Worm (Caenorhabditis elegans) whole organism, young adult: ENCODE measurements around the gene math-1.

Source experiments
- F37B4.10 ChIP-seq: fragments of 200-800 bp; sonication (Bioruptor generic); IDR thresholded peaks from 2 replicates; pipeline ENCODE4 v1.3.6; 2022; ENCODE audit warnings: missing genetic modification characterization, missing compliant biosample characterization
- F57C9.4 ChIP-seq: sonication (generic microtip); optimal IDR thresholded peaks from 2 replicates; lab custom pipeline; 2017; ENCODE audit warnings: mild to moderate bottlenecking, missing genetic modification characterization, missing compliant biosample characterization
- T07F8.4 ChIP-seq: sonication (generic microtip); optimal IDR thresholded peaks from 2 replicates; lab custom pipeline; 2016; ENCODE audit warnings: mild to moderate bottlenecking, missing genetic modification characterization, moderate library complexity, missing compliant biosample characterization
- Y53G8AR.9 ChIP-seq: fragments of 200-800 bp; sonication (Bioruptor generic); conservative IDR thresholded peaks from 2 replicates; pipeline ENCODE4 v1.3.6; 2022; ENCODE audit warnings: missing genetic modification reagents, missing genetic modification characterization, missing compliant biosample characterization
- Y56A3A.18 ChIP-seq: fragments of 200-800 bp; sonication (Bioruptor generic); IDR thresholded peaks from 2 replicates; pipeline ENCODE4 v1.3.6; 2022; ENCODE audit warnings: missing genetic modification reagents, missing genetic modification characterization, missing compliant biosample characterization
- Y79H2A.3 ChIP-seq: fragments of 200-800 bp; sonication (Bioruptor generic); conservative IDR thresholded peaks from 2 replicates; pipeline ENCODE4 v1.3.6; 2022; ENCODE audit warnings: missing genetic modification reagents, missing genetic modification characterization, missing compliant biosample characterization
- akir-1 ChIP-seq: fragments of 200-800 bp; sonication (Bioruptor generic); optimal IDR thresholded peaks from 2 replicates; lab custom pipeline; 2018; ENCODE audit warnings: mild to moderate bottlenecking, missing genetic modification characterization, moderate library complexity, missing compliant biosample characterization
- atf-7 ChIP-seq: sonication (generic microtip); optimal IDR thresholded peaks from 2 replicates; lab custom pipeline; 2017; ENCODE audit warnings: mild to moderate bottlenecking, missing genetic modification characterization, missing compliant biosample characterization
- attf-3 ChIP-seq: fragments of 200-800 bp; sonication (Bioruptor generic); conservative IDR thresholded peaks from 2 replicates; pipeline ENCODE4 v1.3.6; 2022; ENCODE audit warnings: missing genetic modification reagents, missing genetic modification characterization, missing compliant biosample characterization
- cebp-1 ChIP-seq, 2 experiments: fragments of 200-800 bp in 1 of 2; sonication (Bioruptor generic) in 1 of 2; sonication (generic microtip) in 1 of 2; IDR thresholded peaks in 1 of 2; optimal IDR thresholded peaks in 1 of 2; 2 replicates each; pipeline versions ENCODE4 v1.3.6 to Lab custom; 2017 to 2022; ENCODE audit warnings: missing compliant biosample characterization in 2 of 2, missing genetic modification characterization in 2 of 2, mild to moderate bottlenecking in 1 of 2, missing genetic modification reagents in 1 of 2, moderate library complexity in 1 of 2
- cebp-2 ChIP-seq: fragments of 200-800 bp; sonication (Bioruptor generic); IDR thresholded peaks from 2 replicates; pipeline ENCODE4 v1.3.6; 2022; ENCODE audit warnings: missing genetic modification characterization, missing compliant biosample characterization
- ceh-40 ChIP-seq: fragments of 200-800 bp; sonication (Bioruptor generic); IDR thresholded peaks from 2 replicates; pipeline ENCODE4 v1.3.6; 2022; ENCODE audit warnings: missing genetic modification characterization, missing compliant biosample characterization
- ceh-58 ChIP-seq: fragments of 200-800 bp; sonication (Bioruptor generic); IDR thresholded peaks from 2 replicates; pipeline ENCODE4 v1.3.6; 2022; ENCODE audit warnings: missing genetic modification characterization, missing compliant biosample characterization
- ceh-79 ChIP-seq: sonication (generic microtip); optimal IDR thresholded peaks from 2 replicates; lab custom pipeline; 2017; ENCODE audit warnings: mild to moderate bottlenecking, missing genetic modification characterization, missing compliant biosample characterization
- fkh-3 ChIP-seq: sonication (generic microtip); optimal IDR thresholded peaks from 2 replicates; lab custom pipeline; 2016; ENCODE audit warnings: mild to moderate bottlenecking, missing genetic modification characterization, missing compliant biosample characterization
- hmg-1.2 ChIP-seq: fragments of 200-800 bp; sonication (Bioruptor generic); IDR thresholded peaks from 2 replicates; pipeline ENCODE4 v1.3.6; 2022; ENCODE audit warnings: missing genetic modification reagents, missing genetic modification characterization, missing compliant biosample characterization
- hrde-1 ChIP-seq: sonication (generic microtip); optimal IDR thresholded peaks from 2 replicates; lab custom pipeline; 2016; ENCODE audit warnings: missing genetic modification characterization, mild to moderate bottlenecking, missing compliant biosample characterization, moderate library complexity, missing genotype, missing genetic modification reagents, borderline replicate concordance
- lin-40 ChIP-seq: sonication (generic microtip); optimal IDR thresholded peaks from 2 replicates; lab custom pipeline; 2016; ENCODE audit warnings: missing genetic modification characterization, mild to moderate bottlenecking, missing compliant biosample characterization, missing genotype, missing genetic modification reagents
- mcd-1 ChIP-seq: fragments of 200-800 bp; sonication (Bioruptor generic); IDR thresholded peaks from 2 replicates; pipeline ENCODE4 v1.3.6; 2022; ENCODE audit warnings: missing genetic modification reagents, missing genetic modification characterization, missing compliant biosample characterization
- mes-4 ChIP-seq: sonication (generic microtip); optimal IDR thresholded peaks from 2 replicates; lab custom pipeline; 2016; ENCODE audit warnings: missing genotype, missing genetic modification characterization, missing compliant biosample characterization
- nhr-80 ChIP-seq: sonication (generic microtip); optimal IDR thresholded peaks from 2 replicates; lab custom pipeline; 2016; ENCODE audit warnings: missing genetic modification characterization, missing compliant biosample characterization
- nhr-90 ChIP-seq: sonication (generic microtip); optimal IDR thresholded peaks from 2 replicates; lab custom pipeline; 2016; ENCODE audit warnings: missing genotype, mild to moderate bottlenecking, missing genetic modification characterization, missing compliant biosample characterization
- pha-4 ChIP-seq: fragments of 150-350 bp; sonication (generic microtip); optimal IDR thresholded peaks from 2 replicates; lab custom pipeline; 2014; ENCODE audit warnings: missing biosample characterization, missing genetic modification reagents, missing genetic modification characterization
- rcor-1 ChIP-seq: fragments of 200-800 bp; sonication (Bioruptor generic); IDR thresholded peaks from 2 replicates; pipeline ENCODE4 v1.3.6; 2022; ENCODE audit warnings: missing genetic modification reagents, missing genetic modification characterization, missing compliant biosample characterization
- rpc-1 ChIP-seq, 2 experiments: fragments of 150-350 bp in 1 of 2; sonication (generic microtip) in 1 of 2; optimal IDR thresholded peaks; 2 replicates each; lab custom pipeline; 2014 to 2018; ENCODE audit warnings: missing biosample characterization in 1 of 2, missing genetic modification characterization in 1 of 2, missing genetic modification reagents in 1 of 2, missing genotype in 1 of 2
- sdz-38 ChIP-seq: sonication (generic microtip); optimal IDR thresholded peaks from 2 replicates; lab custom pipeline; 2016; ENCODE audit warnings: missing genotype, missing genetic modification characterization, missing compliant biosample characterization
- sea-2 ChIP-seq: fragments of 200-800 bp; sonication (Bioruptor generic); IDR thresholded peaks from 2 replicates; pipeline ENCODE4 v1.3.6; 2022; ENCODE audit warnings: missing genetic modification characterization, missing compliant biosample characterization
- snpc-1.1 ChIP-seq: sonication (generic microtip); optimal IDR thresholded peaks from 2 replicates; lab custom pipeline; 2017; ENCODE audit warnings: missing genetic modification characterization, mild to moderate bottlenecking, missing compliant biosample characterization, antibody characterized with exemption, moderate library complexity, missing genotype, missing genetic modification reagents; ENCODE audit not compliant: insufficient read depth
- sptf-2 ChIP-seq: fragments of 200-800 bp; sonication (Bioruptor generic); optimal IDR thresholded peaks from 2 replicates; lab custom pipeline; 2018; ENCODE audit warnings: mild to moderate bottlenecking, missing genetic modification characterization, missing compliant biosample characterization
- zfh-2 ChIP-seq: fragments of 200-800 bp; sonication (Bioruptor generic); conservative IDR thresholded peaks from 2 replicates; pipeline ENCODE4 v1.3.6; 2022; ENCODE audit warnings: missing genetic modification reagents, missing genetic modification characterization, missing compliant biosample characterization
- zim-3 ChIP-seq: sonication (generic microtip); optimal IDR thresholded peaks from 2 replicates; lab custom pipeline; 2017; ENCODE audit warnings: mild to moderate bottlenecking, missing genetic modification characterization, moderate library complexity, missing compliant biosample characterization
- ztf-25 ChIP-seq: fragments of 200-800 bp; sonication (Bioruptor generic); IDR thresholded peaks from 2 replicates; pipeline ENCODE4 v1.3.6; 2022; ENCODE audit warnings: missing genetic modification reagents, missing genetic modification characterization, missing compliant biosample characterization
- ztf-3 ChIP-seq: fragments of 200-800 bp; sonication (Bioruptor generic); optimal IDR thresholded peaks from 2 replicates; lab custom pipeline; 2018; ENCODE audit warnings: mild to moderate bottlenecking, missing genetic modification characterization, missing compliant biosample characterization

math-1 gene

ce11 chrII:2046556-2046955 is at the start of gene math-1:
Gene math-1 (minus strand): TSS chrII:2046656.
- 0 out of 2 replicates have a peak, but pooled peaks have one; percentile 7 for TF ChIP-seq zfh-2 (GFP tag; lab: Robert Waterston, UW)

ce11 chrII:2094924-2095650 is 48.6 kb upstream of the math-1 start, which contains the start of gene T16A1.2:
Gene T16A1.2 (plus strand): TSS chrII:2095600.
- TF ChIP-seq ztf-3 (no peak), Y53G8AR.9 (GFP tag; lab: Robert Waterston, UW) (no peak), sdz-38 (tag; lab: Kevin White, UChicago) (no peak), sea-2 (GFP tag; lab: Robert Waterston, UW) (no peak)

- no peak for TF ChIP-seq akir-1 (GFP tag; lab: Kevin White, UChicago)
- TF ChIP-seq atf-7 (tag; lab: Kevin White, UChicago): no peak
- no peak for TF ChIP-seq mcd-1 (GFP tag; lab: Robert Waterston, UW)
- TF ChIP-seq ztf-25: no peak
- no peak for TF ChIP-seq ceh-58 (GFP tag; lab: Robert Waterston, UW)
- TF ChIP-seq mes-4: no peak
- TF ChIP-seq Y56A3A.18: no peak
- TF ChIP-seq F37B4.10 (GFP tag; lab: Robert Waterston, UW): no peak
Measured at ce11 chrII:2093456-2093926, 47.0 kb upstream of the math-1 start, which contains the start of gene fbxb-37. Gene fbxb-37 (minus strand): TSS chrII:2093876.

- no peak for TF ChIP-seq ceh-79 (tag; lab: Kevin White, UChicago)
- no peak for TF ChIP-seq cebp-2 (GFP tag; lab: Robert Waterston, UW)
- TF ChIP-seq hmg-1.2 (GFP tag; lab: Robert Waterston, UW): no peak
- no peak for TF ChIP-seq T07F8.4 (tag; lab: Kevin White, UChicago)
- TF ChIP-seq, all 124 proteins: peak for 0
Measured at ce11 chrII:2091972-2092371, 45.5 kb upstream of the math-1 start, which contains the start of gene T16A1.10. Gene T16A1.10 (minus strand): TSS chrII:2092094.

ce11 chrII:2090605-2091004 is 44.1 kb upstream of the math-1 start, which contains the start of gene trpl-5:
Gene trpl-5 (minus strand): TSS chrII:2090636.
- TF ChIP-seq pha-4 (tag; lab: Kevin White, UChicago) (peak; percentile 15), nhr-80 (tag; lab: Kevin White, UChicago) (peak; percentile 76), F57C9.4 (tag; lab: Kevin White, UChicago) (no peak), cebp-1 (GFP tag; IDR thresholded peaks at IDR 0.05; lab: Robert Waterston, UW) (peak; percentile 56; the same call in 1 of the 2 replicates), cebp-1 (tag; optimal IDR thresholded peaks at IDR 0.05; lab: Kevin White, UChicago) (no peak)
- TF ChIP-seq, all 124 proteins: peak for 3

- TF ChIP-seq F37B4.10 (GFP tag; lab: Robert Waterston, UW) (0 out of 2 replicates have a peak, but pooled peaks have one; percentile 65), snpc-1.1 (tag; lab: Kevin White, UChicago) (peak; percentile 14), nhr-90 (no peak), hrde-1 (no peak), zfh-2 (GFP tag; lab: Robert Waterston, UW) (peak; percentile 66)
Measured at ce11 chrII:2087206-2087605, 40.8 kb upstream of the math-1 start.

DNA sequence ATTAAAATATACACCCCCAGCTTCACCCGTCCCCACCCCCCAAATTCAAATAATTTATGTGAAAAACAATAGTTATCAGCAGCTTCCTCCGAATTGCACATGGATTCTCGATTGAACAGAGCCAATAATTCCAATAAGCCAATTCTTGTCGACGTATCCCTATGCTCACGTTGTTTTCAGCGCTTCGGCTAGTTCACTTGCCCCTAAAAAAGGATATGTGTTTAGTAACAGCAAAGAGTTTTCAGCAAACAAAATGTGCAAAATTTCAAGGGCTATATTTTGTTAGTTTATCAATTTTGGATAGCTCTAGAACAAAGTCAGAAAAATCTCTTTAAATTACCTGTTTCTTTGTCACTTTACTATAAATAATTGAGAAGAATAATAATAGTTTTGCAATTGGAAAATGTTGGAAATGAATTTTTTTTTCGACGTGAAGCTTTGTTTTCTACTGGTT is 37.3 kb upstream of the math-1 start, which contains the start of the genes T16A1.5 and fbxc-49:
Gene T16A1.5, minus strand, starts transcription at position 101 of the 454 bp plus-strand sequence.
Gene fbxc-49, plus strand, starts transcription at position 404 of the 454 bp plus-strand sequence.
- TF ChIP-seq rpc-1 (optimal IDR thresholded peaks at IDR 0.05; lab: Kevin White, UChicago) (no peak), rpc-1 (tag; optimal IDR thresholded peaks at IDR 0.05; lab: Kevin White, UChicago) (no peak), Y53G8AR.9 (GFP tag; lab: Robert Waterston, UW) (no peak), attf-3 (GFP tag; lab: Robert Waterston, UW) (no peak), rcor-1 (GFP tag; lab: Robert Waterston, UW) (no peak), zim-3 (tag; lab: Kevin White, UChicago) (no peak), sptf-2 (GFP tag; lab: Kevin White, UChicago) (no peak), Y79H2A.3 (GFP tag; lab: Robert Waterston, UW) (no peak), fkh-3 (no peak), lin-40 (tag; lab: Kevin White, UChicago) (no peak), ceh-40 (GFP tag; lab: Robert Waterston, UW) (no peak)
